Worm (Caenorhabditis elegans): ENCODE data around the gene tag-77.

DNA sequence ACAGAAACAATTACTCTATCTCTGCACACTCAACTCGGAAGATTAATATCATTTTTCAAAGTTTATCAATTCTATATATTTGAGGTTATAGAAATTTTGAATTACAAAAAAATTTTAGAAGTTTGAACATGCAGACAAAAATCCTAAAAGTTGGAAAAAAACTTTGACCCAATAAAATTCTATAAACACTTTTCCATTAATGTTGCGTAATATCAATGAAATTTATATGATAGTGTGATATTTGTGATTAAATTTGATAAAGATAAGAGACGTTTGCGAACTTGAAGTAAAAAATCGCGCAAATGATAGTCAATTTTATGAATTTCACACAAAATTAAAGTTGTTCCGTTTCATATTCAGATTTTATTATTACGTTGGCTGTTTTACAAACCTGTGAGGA lies 56.3 kb downstream of the tag-77 start:
- TF ChIP-seq snpc-4 (tag; optimal IDR thresholded peaks at IDR 0.05), result no peak
- TF ChIP-seq unc-62 (GFP tag; optimal IDR thresholded peaks at IDR 0.05), result no peak
- TF ChIP-seq lin-32 (GFP tag; optimal IDR thresholded peaks at IDR 0.05), result no peak
- TF ChIP-seq sptf-1 (tag; optimal IDR thresholded peaks at IDR 0.05), result no peak
- TF ChIP-seq lsy-2 (tag; optimal IDR thresholded peaks at IDR 0.05), result no peak
- no peak for TF ChIP-seq ces-1 (GFP tag; optimal IDR thresholded peaks at IDR 0.05)
- no peak for TF ChIP-seq mab-5 (tag; optimal IDR thresholded peaks at IDR 0.05)
- no peak for TF ChIP-seq ztf-11 (tag; optimal IDR thresholded peaks at IDR 0.05)
- TF ChIP-seq nhr-12 (tag; optimal IDR thresholded peaks at IDR 0.05), result no peak
